Fruit fly (Drosophila melanogaster) whole organism, embryonic: ENCODE measurements around the gene smg.

ENCODE experiments used
- Ada2b ChIP-seq: fragments of 200-800 bp; sonication (Bioruptor generic); IDR thresholded peaks from 2 replicates; pipeline ENCODE4 v1.3.6; 2022; ENCODE audit warnings: missing biosample characterization, missing genetic modification characterization
- Atf3 ChIP-seq: fragments of 200-800 bp; sonication (Bioruptor generic); optimal IDR thresholded peaks from 3 replicates; lab custom pipeline; 2016; ENCODE audit warnings: missing biosample characterization, missing genetic modification characterization
- CG10267 ChIP-seq: fragments of 200-800 bp; sonication (Bioruptor generic); optimal IDR thresholded peaks from 2 replicates; lab custom pipeline; 2018; ENCODE audit warnings: missing biosample characterization, mild to moderate bottlenecking, missing genetic modification characterization, moderate library complexity
- CG10274 ChIP-seq: fragments of 200-800 bp; sonication (Bioruptor generic); optimal IDR thresholded peaks from 3 replicates; lab custom pipeline; 2017; ENCODE audit warnings: missing biosample characterization, mild to moderate bottlenecking, missing genetic modification characterization
- CG10543 ChIP-seq: fragments of 200-800 bp; sonication (Bioruptor generic); optimal IDR thresholded peaks from 3 replicates; lab custom pipeline; 2017; ENCODE audit warnings: missing biosample characterization, mild to moderate bottlenecking, missing genetic modification characterization, moderate library complexity
- CG10959 ChIP-seq: fragments of 200-800 bp; sonication (Bioruptor generic); IDR thresholded peaks from 2 replicates; pipeline ENCODE4 v1.3.6; 2022; ENCODE audit warnings: missing biosample characterization, missing genetic modification characterization
- CG11093 ChIP-seq: fragments of 200-800 bp; sonication (Bioruptor generic); IDR thresholded peaks from 3 replicates; pipeline ENCODE4 v1.3.6; 2022; ENCODE audit warnings: missing biosample characterization, missing genetic modification characterization
- CG1602 ChIP-seq: fragments of 200-800 bp; sonication (Bioruptor generic); optimal IDR thresholded peaks from 3 replicates; lab custom pipeline; 2016; ENCODE audit warnings: missing biosample characterization, missing genetic modification characterization
- CG1603 ChIP-seq: fragments of 200-800 bp; sonication (Bioruptor generic); optimal IDR thresholded peaks from 2 replicates; lab custom pipeline; 2019; ENCODE audit warnings: missing biosample characterization, mild to moderate bottlenecking, missing genetic modification characterization, moderate library complexity
- CG16813 ChIP-seq: fragments of 200-800 bp; sonication (Bioruptor generic); IDR thresholded peaks from 3 replicates; pipeline ENCODE4 v1.3.6; 2022; ENCODE audit warnings: missing biosample characterization, missing genetic modification characterization; ENCODE audit not compliant: partially characterized antibody
- CG16815 ChIP-seq: fragments of 200-800 bp; sonication (Bioruptor generic); optimal IDR thresholded peaks from 3 replicates; lab custom pipeline; 2017; ENCODE audit warnings: missing biosample characterization, mild to moderate bottlenecking, missing genetic modification characterization
- CG17912 ChIP-seq: fragments of 200-800 bp; sonication (Bioruptor generic); optimal IDR thresholded peaks from 2 replicates; lab custom pipeline; 2018; ENCODE audit warnings: missing biosample characterization, mild to moderate bottlenecking, missing genetic modification characterization
- CG30020 ChIP-seq: fragments of 200-800 bp; optimal IDR thresholded peaks from 2 replicates; lab custom pipeline; 2019; ENCODE audit warnings: missing biosample characterization, mild to moderate bottlenecking, missing genetic modification characterization, moderate library complexity
- CG31224 ChIP-seq: fragments of 200-800 bp; sonication (Bioruptor generic); IDR thresholded peaks from 2 replicates; pipeline ENCODE4 v1.3.6; 2022; ENCODE audit warnings: missing biosample characterization, missing genetic modification characterization
- CG32767 ChIP-seq: fragments of 200-800 bp; sonication (Bioruptor generic); IDR thresholded peaks from 2 replicates; pipeline ENCODE4 v1.3.6; 2022; ENCODE audit warnings: missing biosample characterization, missing genetic modification characterization
- CG33213 ChIP-seq: fragments of 200-800 bp; sonication (Bioruptor generic); optimal IDR thresholded peaks from 3 replicates; lab custom pipeline; 2016; ENCODE audit warnings: missing biosample characterization, missing genetic modification characterization
- CG3995 ChIP-seq: fragments of 200-800 bp; sonication (Bioruptor generic); optimal IDR thresholded peaks from 3 replicates; lab custom pipeline; 2016; ENCODE audit warnings: missing biosample characterization, missing genetic modification characterization
- CG43689 ChIP-seq: fragments of 200-800 bp; sonication (Bioruptor generic); IDR thresholded peaks from 2 replicates; pipeline ENCODE4 v1.3.6; 2022; ENCODE audit warnings: missing biosample characterization, missing genetic modification characterization
- CG7556 ChIP-seq: fragments of 200-800 bp; sonication (Bioruptor generic); optimal IDR thresholded peaks from 2 replicates; lab custom pipeline; 2017; ENCODE audit warnings: missing biosample characterization, mild to moderate bottlenecking, missing genetic modification characterization
- CG7745 ChIP-seq: fragments of 200-800 bp; sonication (Bioruptor generic); optimal IDR thresholded peaks from 2 replicates; lab custom pipeline; 2018; ENCODE audit warnings: missing biosample characterization, mild to moderate bottlenecking, missing genetic modification characterization, moderate library complexity
- CHES-1-like ChIP-seq: fragments of 200-800 bp; sonication (Bioruptor generic); optimal IDR thresholded peaks from 2 replicates; lab custom pipeline; 2016; ENCODE audit warnings: missing biosample characterization, missing genetic modification characterization
- Dll ChIP-seq: fragments of 200-800 bp; sonication (Bioruptor generic); IDR thresholded peaks from 4 replicates; pipeline ENCODE4 v1.3.6; 2022; ENCODE audit warnings: missing biosample characterization, missing genetic modification characterization; ENCODE audit not compliant: partially characterized antibody
- Hey ChIP-seq: fragments of 200-800 bp; sonication (Bioruptor generic); optimal IDR thresholded peaks from 3 replicates; lab custom pipeline; 2018; ENCODE audit warnings: missing biosample characterization, mild to moderate bottlenecking, missing genetic modification characterization
- Hr51 ChIP-seq, 2 experiments: fragments of 200-800 bp; sonication (Bioruptor generic); optimal IDR thresholded peaks; 2 replicates in 1 of 2; 3 replicates in 1 of 2; lab custom pipeline; 2016 to 2018; ENCODE audit warnings: missing biosample characterization in 2 of 2, missing genetic modification characterization in 2 of 2, mild to moderate bottlenecking in 1 of 2, moderate library complexity in 1 of 2
- Kr ChIP-seq: fragments of 200-800 bp; sonication (Bioruptor generic); optimal IDR thresholded peaks from 2 replicates; lab custom pipeline; 2017; ENCODE audit warnings: missing biosample characterization, mild to moderate bottlenecking, missing genetic modification characterization
- MBD-R2 ChIP-seq: fragments of 200-800 bp; sonication (Bioruptor generic); IDR thresholded peaks from 2 replicates; pipeline ENCODE4 v1.3.6; 2022; ENCODE audit warnings: missing biosample characterization, missing genetic modification characterization
- Ptx1 ChIP-seq: fragments of 200-800 bp; sonication (Bioruptor generic); IDR thresholded peaks from 2 replicates; pipeline ENCODE4 v1.3.6; 2022; ENCODE audit warnings: missing biosample characterization, missing genetic modification characterization
- Rx ChIP-seq: fragments of 200-800 bp; sonication (Bioruptor generic); IDR thresholded peaks from 2 replicates; pipeline ENCODE4 v1.3.6; 2022; ENCODE audit warnings: missing biosample characterization, missing genetic modification characterization
- Taf1 ChIP-seq: fragments of 200-800 bp; sonication (Bioruptor generic); IDR thresholded peaks from 2 replicates; pipeline ENCODE4 v1.3.6; 2022; ENCODE audit warnings: missing biosample characterization, missing genetic modification characterization
- YL-1 ChIP-seq: fragments of 200-800 bp; sonication (Bioruptor generic); optimal IDR thresholded peaks from 3 replicates; lab custom pipeline; 2017; ENCODE audit warnings: missing biosample characterization, mild to moderate bottlenecking, missing genetic modification characterization
- aop ChIP-seq: fragments of 200-800 bp; sonication (Bioruptor generic); IDR thresholded peaks from 2 replicates; pipeline ENCODE4 v1.3.6; 2022; ENCODE audit warnings: missing biosample characterization, missing genetic modification characterization
- ash1 ChIP-seq: fragments of 200-800 bp; sonication (Bioruptor generic); optimal IDR thresholded peaks from 2 replicates; lab custom pipeline; 2018; ENCODE audit warnings: missing biosample characterization, mild to moderate bottlenecking, missing genetic modification characterization
- cato ChIP-seq: fragments of 200-800 bp; sonication (Bioruptor generic); optimal IDR thresholded peaks from 2 replicates; lab custom pipeline; 2016; ENCODE audit warnings: missing biosample characterization, missing genetic modification characterization, borderline replicate concordance
- chif ChIP-seq, 2 experiments: fragments of 200-800 bp; sonication (Bioruptor generic); optimal IDR thresholded peaks; 3 replicates each; lab custom pipeline; 2016; ENCODE audit warnings: missing biosample characterization in 2 of 2, missing genetic modification characterization in 2 of 2
- ewg ChIP-seq: fragments of 200-800 bp; sonication (Bioruptor generic); optimal IDR thresholded peaks from 3 replicates; lab custom pipeline; 2017; ENCODE audit warnings: mild to moderate bottlenecking, missing biosample characterization, missing genetic modification reagents, missing genetic modification characterization
- hkb ChIP-seq, 2 experiments: fragments of 200-800 bp in 1 of 2; fragments of >200 bp in 1 of 2; sonication (Bioruptor generic) in 1 of 2; IDR thresholded peaks in 1 of 2; optimal IDR thresholded peaks in 1 of 2; 2 replicates each; pipeline versions ENCODE4 v1.3.6 to Lab custom; 2017 to 2022; ENCODE audit warnings: missing biosample characterization in 1 of 2, missing genetic modification characterization in 1 of 2
- lola ChIP-seq, 3 experiments: fragments of >200 bp in 2 of 3; fragments of 200-800 bp in 1 of 3; sonication (Bioruptor generic) in 1 of 3; optimal IDR thresholded peaks; 2 replicates each; lab custom pipeline; 2017 to 2019; ENCODE audit warnings: missing biosample characterization in 3 of 3, missing genetic modification characterization in 3 of 3, mild to moderate bottlenecking in 1 of 3, moderate library complexity in 1 of 3
- odd ChIP-seq: fragments of 200-800 bp; sonication (Bioruptor generic); optimal IDR thresholded peaks from 2 replicates; lab custom pipeline; 2017; ENCODE audit warnings: missing biosample characterization, mild to moderate bottlenecking, missing genetic modification characterization
- pan ChIP-seq, 4 experiments: fragments of >200 bp in 3 of 4; fragments of 200-800 bp in 1 of 4; sonication (Bioruptor generic) in 1 of 4; optimal IDR thresholded peaks in 3 of 4; IDR thresholded peaks in 1 of 4; 2 replicates each; pipeline versions ENCODE4 v1.3.6 to Lab custom; 2017 to 2022; ENCODE audit warnings: missing biosample characterization in 2 of 4, missing genetic modification characterization in 2 of 4, mixed read lengths in 1 of 4
- pzg ChIP-seq: fragments of 200-800 bp; sonication (Bioruptor generic); optimal IDR thresholded peaks from 3 replicates; lab custom pipeline; 2018; ENCODE audit warnings: missing biosample characterization, mild to moderate bottlenecking, missing genetic modification characterization, moderate library complexity
- sd ChIP-seq: fragments of 200-800 bp; sonication (Bioruptor generic); optimal IDR thresholded peaks from 3 replicates; lab custom pipeline; 2018; ENCODE audit warnings: missing biosample characterization, mild to moderate bottlenecking, missing genetic modification characterization, moderate library complexity
- slou ChIP-seq: fragments of 200-800 bp; sonication (Bioruptor generic); optimal IDR thresholded peaks from 3 replicates; lab custom pipeline; 2016; ENCODE audit warnings: missing biosample characterization, missing genetic modification characterization
- tin ChIP-seq: fragments of 200-800 bp; sonication (Bioruptor generic); optimal IDR thresholded peaks from 3 replicates; lab custom pipeline; 2016; ENCODE audit warnings: missing biosample characterization, missing genetic modification characterization
- twi ChIP-seq: fragments of 200-800 bp; optimal IDR thresholded peaks from 2 replicates; lab custom pipeline; 2019; ENCODE audit warnings: missing biosample characterization, mild to moderate bottlenecking, missing genetic modification characterization, moderate library complexity
- tx ChIP-seq: fragments of 200-800 bp; sonication (Bioruptor generic); optimal IDR thresholded peaks from 2 replicates; lab custom pipeline; 2016; ENCODE audit warnings: missing biosample characterization, missing genetic modification characterization
- wek ChIP-seq: fragments of 200-800 bp; sonication (Bioruptor generic); optimal IDR thresholded peaks from 3 replicates; lab custom pipeline; 2018; ENCODE audit warnings: missing biosample characterization, mild to moderate bottlenecking, missing genetic modification characterization, moderate library complexity

smg gene

dm6 chr3L:8985848-8986320 lies 11.9 kb downstream of the smg start, which contains the start of gene Galk (continued):
- TF ChIP-seq CG16813 (GFP tag; lab: Robert Waterston, UW) (no peak), slou (no peak), pan (optimal IDR thresholded peaks at IDR 0.05; lab: Kevin White, UChicago) (no peak), pan (GFP tag; optimal IDR thresholded peaks at IDR 0.05 in 1 of 2, IDR thresholded peaks at IDR 0.05 in 1 of 2) (peak in 1 of 2 experiments; percentile 81), twi (tag; lab: Kevin White, UChicago) (no peak), Atf3 (GFP tag; lab: Kevin White, UChicago) (peak; percentile 5), tx (GFP tag; lab: Kevin White, UChicago) (peak; percentile 55)

dm6 chr3L:8985132-8985847 lies 12.5 kb downstream of the smg start:
- TF ChIP-seq odd (GFP tag; lab: Kevin White, UChicago): no peak
- TF ChIP-seq Hr51 (GFP tag; optimal IDR thresholded peaks at IDR 0.05; lab: Kevin White, UChicago): no peak
- TF ChIP-seq CG10267 (tag; lab: Kevin White, UChicago): no peak
- no peak for TF ChIP-seq CG3995 (GFP tag; lab: Kevin White, UChicago)
- TF ChIP-seq MBD-R2 (GFP tag; lab: Robert Waterston, UW): peak; percentile 37; the same call in 1 of the 2 replicates
- peak; percentile 84 for TF ChIP-seq CG10959
- no peak for TF ChIP-seq tin
- TF ChIP-seq CG10274 (GFP tag; lab: Kevin White, UChicago): no peak
- no peak for TF ChIP-seq ash1 (GFP tag; lab: Kevin White, UChicago)
- TF ChIP-seq CG10543: no peak
- TF ChIP-seq CG11093 (GFP tag; lab: Robert Waterston, UW): no peak
- TF ChIP-seq Rx (GFP tag; lab: Robert Waterston, UW): no peak
- no peak for TF ChIP-seq YL-1
- no peak for TF ChIP-seq CG1603 (tag; lab: Kevin White, UChicago)
- no peak for TF ChIP-seq CG16815
- no peak for TF ChIP-seq CG32767 (GFP tag; lab: Robert Waterston, UW)
- TF ChIP-seq hkb (optimal IDR thresholded peaks at IDR 0.05; lab: Kevin White, UChicago): no peak
- TF ChIP-seq hkb (GFP tag; IDR thresholded peaks at IDR 0.05; lab: Robert Waterston, UW): no peak
- no peak for TF ChIP-seq CG7745 (tag; lab: Kevin White, UChicago)
- no peak for TF ChIP-seq CG43689
- peak; percentile 6 for TF ChIP-seq pzg (GFP tag; lab: Kevin White, UChicago)
- no peak for TF ChIP-seq CG30020
- TF ChIP-seq CG1602 (GFP tag; lab: Kevin White, UChicago): no peak
- no peak for TF ChIP-seq wek (GFP tag; lab: Kevin White, UChicago)
- no peak for TF ChIP-seq aop (GFP tag; lab: Robert Waterston, UW)
- no peak for TF ChIP-seq CG33213 (GFP tag; lab: Kevin White, UChicago)
- TF ChIP-seq lola (GFP tag; optimal IDR thresholded peaks at IDR 0.05; lab: Kevin White, UChicago): no peak
- no peak for TF ChIP-seq Dll (GFP tag; lab: Robert Waterston, UW)
- no peak for TF ChIP-seq Ptx1 (GFP tag; lab: Robert Waterston, UW)
- no peak for TF ChIP-seq Hey (tag; lab: Kevin White, UChicago)
- no peak for TF ChIP-seq Kr (GFP tag; lab: Kevin White, UChicago)
- no peak for TF ChIP-seq Taf1
- TF ChIP-seq cato: no peak
- TF ChIP-seq CHES-1-like (GFP tag; lab: Kevin White, UChicago): no peak
- peak; percentile 8 for TF ChIP-seq ewg (GFP tag; lab: Kevin White, UChicago)
- no peak for TF ChIP-seq pan (optimal IDR thresholded peaks at IDR 0.05; lab: Kevin White, UChicago)
- TF ChIP-seq pan (GFP tag; optimal IDR thresholded peaks at IDR 0.05 in 1 of 2, IDR thresholded peaks at IDR 0.05 in 1 of 2): no peak
- no peak for TF ChIP-seq sd (tag; lab: Kevin White, UChicago)
- no peak for TF ChIP-seq chif (GFP tag; optimal IDR thresholded peaks at IDR 0.05; lab: Kevin White, UChicago)
- no peak for TF ChIP-seq CG17912
- TF ChIP-seq CG31224 (GFP tag; lab: Robert Waterston, UW): no peak
- TF ChIP-seq Ada2b (GFP tag; lab: Robert Waterston, UW): no peak
- no peak for TF ChIP-seq CG7556
